Worm (Caenorhabditis elegans) whole organism, midembryonic: ENCODE data around the gene B0361.3.

Experiments
- T22C8.4 ChIP-seq: fragments of 200-800 bp; sonication (Bioruptor generic); IDR thresholded peaks from 2 replicates; pipeline ENCODE4 v1.3.6; 2022; ENCODE audit warnings: missing genetic modification characterization, missing compliant biosample characterization
- cog-1 ChIP-seq: sonication (generic microtip); optimal IDR thresholded peaks from 2 replicates; lab custom pipeline; 2016; ENCODE audit warnings: missing genetic modification characterization, missing compliant biosample characterization
- flt-1 ChIP-seq: fragments of 200-800 bp; sonication (Bioruptor generic); IDR thresholded peaks from 2 replicates; pipeline ENCODE4 v1.3.6; 2022; ENCODE audit warnings: missing genetic modification characterization, missing compliant biosample characterization
- klf-2 ChIP-seq: fragments of 200-800 bp; sonication (Bioruptor generic); conservative IDR thresholded peaks from 2 replicates; pipeline ENCODE4 v1.3.6; 2022; ENCODE audit warnings: missing genetic modification reagents, missing genetic modification characterization, missing compliant biosample characterization
- med-1 ChIP-seq: sonication (generic microtip); optimal IDR thresholded peaks from 2 replicates; lab custom pipeline; 2017; ENCODE audit warnings: missing genetic modification characterization, mild to moderate bottlenecking, missing compliant biosample characterization, antibody characterized with exemption, missing genetic modification reagents; ENCODE audit not compliant: insufficient read depth
- ref-1 ChIP-seq: fragments of 200-800 bp; sonication (Bioruptor generic); conservative IDR thresholded peaks from 2 replicates; pipeline ENCODE4 v1.3.6; 2022; ENCODE audit warnings: missing genetic modification reagents, missing genetic modification characterization, missing compliant biosample characterization
- tab-1 ChIP-seq: fragments of 200-800 bp; sonication (Bioruptor generic); IDR thresholded peaks from 2 replicates; pipeline ENCODE4 v1.3.6; 2022; ENCODE audit warnings: missing genetic modification characterization, missing compliant biosample characterization
- ztf-23 ChIP-seq: fragments of 200-800 bp; sonication (Bioruptor generic); IDR thresholded peaks from 2 replicates; pipeline ENCODE4 v1.3.6; 2022; ENCODE audit warnings: missing genetic modification reagents, missing genetic modification characterization, missing compliant biosample characterization
- ztf-29 ChIP-seq: fragments of 200-800 bp; sonication (Bioruptor generic); IDR thresholded peaks from 2 replicates; pipeline ENCODE4 v1.3.6; 2022; ENCODE audit warnings: missing genetic modification reagents, missing genetic modification characterization, missing compliant biosample characterization

Gene B0361.3

ce11 chrIII:7281179-7281578 lies at the start of gene B0361.3:
TSS of gene B0361.3 (plus strand) at chrIII:7281462.
- no peak for TF ChIP-seq ztf-29
- TF ChIP-seq ztf-23: no peak
- no peak for TF ChIP-seq klf-2 (GFP tag; lab: Robert Waterston, UW)
- TF ChIP-seq T22C8.4: no peak
- no peak for TF ChIP-seq flt-1
- TF ChIP-seq cog-1 (tag; lab: Kevin White, UChicago): no peak
- no peak for TF ChIP-seq med-1
- TF ChIP-seq tab-1 (GFP tag; lab: Robert Waterston, UW): no peak
- no peak for TF ChIP-seq ref-1

- TF ChIP-seq med-1 (no peak), klf-2 (GFP tag; lab: Robert Waterston, UW) (no peak), ref-1 (no peak), flt-1 (no peak), ztf-29 (no peak), T22C8.4 (no peak), tab-1 (GFP tag; lab: Robert Waterston, UW) (no peak), ztf-23 (no peak)
Measured at ce11 chrIII:7232782-7233181, 48.5 kb upstream of the B0361.3 start, which contains the start of gene adr-2. TSS of gene adr-2 (minus strand) at chrIII:7232882.

- TF ChIP-seq klf-2 (GFP tag; lab: Robert Waterston, UW) (no peak), ztf-23 (no peak), ref-1 (no peak), T22C8.4 (no peak), med-1 (no peak), flt-1 (no peak), cog-1 (tag; lab: Kevin White, UChicago) (peak; percentile 21), ztf-29 (no peak)
Measured at ce11 chrIII:7234148-7234547, 47.1 kb upstream of the B0361.3 start, which contains the start of gene ndus-8. TSS of gene ndus-8 (minus strand) at chrIII:7234202.

- TF ChIP-seq tab-1 (GFP tag; lab: Robert Waterston, UW) (no peak), cog-1 (tag; lab: Kevin White, UChicago) (no peak), ztf-29 (no peak), ref-1 (no peak), T22C8.4 (no peak), klf-2 (GFP tag; lab: Robert Waterston, UW) (no peak), ztf-23 (no peak), flt-1 (no peak), med-1 (no peak)
Measured at ce11 chrIII:7238727-7239126, 42.5 kb upstream of the B0361.3 start, which contains the start of gene pars-1. TSS of gene pars-1 (plus strand) at chrIII:7239027.

ce11 chrIII:7239416-7239815 lies 41.8 kb upstream of the B0361.3 start:
- TF ChIP-seq med-1: no peak

- no peak for TF ChIP-seq ref-1
- TF ChIP-seq ztf-23: no peak
- no peak for TF ChIP-seq med-1
- no peak for TF ChIP-seq cog-1 (tag; lab: Kevin White, UChicago)
- no peak for TF ChIP-seq tab-1 (GFP tag; lab: Robert Waterston, UW)
- TF ChIP-seq ztf-29: no peak
- no peak for TF ChIP-seq klf-2 (GFP tag; lab: Robert Waterston, UW)
- no peak for TF ChIP-seq T22C8.4
- TF ChIP-seq flt-1: no peak
Measured at ce11 chrIII:7241065-7241464, 40.2 kb upstream of the B0361.3 start, which contains the start of gene ztf-31. TSS of gene ztf-31 (plus strand) at chrIII:7241365.

- TF ChIP-seq ztf-29 (no peak), flt-1 (no peak), ref-1 (no peak), cog-1 (tag; lab: Kevin White, UChicago) (no peak), ztf-23 (no peak), tab-1 (GFP tag; lab: Robert Waterston, UW) (no peak), klf-2 (GFP tag; lab: Robert Waterston, UW) (no peak), T22C8.4 (no peak), med-1 (no peak)
Measured at ce11 chrIII:7242988-7243387, 38.3 kb upstream of the B0361.3 start, which contains the start of gene osm-10. TSS of gene osm-10 (plus strand) at chrIII:7243280.

- no peak for TF ChIP-seq flt-1
- TF ChIP-seq ztf-29: no peak
- TF ChIP-seq tab-1 (GFP tag; lab: Robert Waterston, UW): no peak
Measured at ce11 chrIII:7246389-7246788, 34.9 kb upstream of the B0361.3 start.

ce11 chrIII:7247740-7248139 lies 33.5 kb upstream of the B0361.3 start, which contains the start of gene zmp-6:
TSS of gene zmp-6 (minus strand) at chrIII:7247840.
- TF ChIP-seq cog-1 (tag; lab: Kevin White, UChicago) (no peak), klf-2 (GFP tag; lab: Robert Waterston, UW) (no peak), flt-1 (no peak), ztf-29 (no peak), ref-1 (no peak), tab-1 (GFP tag; lab: Robert Waterston, UW) (no peak), ztf-23 (no peak), T22C8.4 (no peak), med-1 (no peak)

- TF ChIP-seq ztf-29: no peak
- no peak for TF ChIP-seq T22C8.4
- no peak for TF ChIP-seq flt-1
- no peak for TF ChIP-seq tab-1 (GFP tag; lab: Robert Waterston, UW)
Measured at ce11 chrIII:7253669-7254068, 27.6 kb upstream of the B0361.3 start.

ce11 chrIII:7258931-7259330 lies 22.3 kb upstream of the B0361.3 start, which contains the start of gene B0361.4:
TSS of gene B0361.4 (plus strand) at chrIII:7258991.
- TF ChIP-seq ztf-23 (no peak), T22C8.4 (no peak), tab-1 (GFP tag; lab: Robert Waterston, UW) (no peak), med-1 (no peak), cog-1 (tag; lab: Kevin White, UChicago) (no peak), ztf-29 (no peak), flt-1 (no peak), ref-1 (no peak), klf-2 (GFP tag; lab: Robert Waterston, UW) (no peak)

ce11 chrIII:7262592-7262991 lies 18.7 kb upstream of the B0361.3 start:
- TF ChIP-seq ref-1 (no peak), klf-2 (GFP tag; lab: Robert Waterston, UW) (no peak), ztf-23 (no peak), cog-1 (tag; lab: Kevin White, UChicago) (no peak), T22C8.4 (no peak), med-1 (no peak), flt-1 (no peak), tab-1 (GFP tag; lab: Robert Waterston, UW) (no peak), ztf-29 (no peak)
